Worm (Caenorhabditis elegans) whole organism, L2 larva: ENCODE measurements around the gene pie-1.

Experiments
- R02D3.7 ChIP-seq: fragments of 150-350 bp; optimal IDR thresholded peaks from 2 replicates; lab custom pipeline; 2014; ENCODE audit warnings: missing biosample characterization, missing genetic modification characterization
- aly-2 ChIP-seq: fragments of 150-350 bp; optimal IDR thresholded peaks from 2 replicates; lab custom pipeline; 2014; ENCODE audit warnings: missing biosample characterization, missing genetic modification characterization
- ceh-16 ChIP-seq: fragments of 150-350 bp; optimal IDR thresholded peaks from 2 replicates; lab custom pipeline; 2014; ENCODE audit warnings: missing biosample characterization, missing genetic modification characterization
- lsy-2 ChIP-seq, 2 experiments: fragments of 150-350 bp in 1 of 2; sonication (generic microtip) in 1 of 2; optimal IDR thresholded peaks; 2 replicates each; lab custom pipeline; 2014 to 2017; ENCODE audit warnings: missing biosample characterization in 2 of 2, missing genetic modification characterization in 2 of 2
- mab-5 ChIP-seq: fragments of 150-350 bp; optimal IDR thresholded peaks from 2 replicates; lab custom pipeline; 2014; ENCODE audit warnings: missing biosample characterization, missing genetic modification characterization
- mbf-1 ChIP-seq: sonication (generic microtip); optimal IDR thresholded peaks from 2 replicates; lab custom pipeline; 2017; ENCODE audit warnings: missing biosample characterization, missing genetic modification characterization
- nhr-6 ChIP-seq: fragments of 150-350 bp; optimal IDR thresholded peaks from 2 replicates; lab custom pipeline; 2014; ENCODE audit warnings: missing biosample characterization, missing genetic modification characterization
- snpc-4 ChIP-seq: fragments of 150-350 bp; optimal IDR thresholded peaks from 2 replicates; lab custom pipeline; 2014; ENCODE audit warnings: missing biosample characterization, missing genetic modification characterization
- unc-39 ChIP-seq: fragments of 150-350 bp; optimal IDR thresholded peaks from 2 replicates; lab custom pipeline; 2014; ENCODE audit warnings: missing biosample characterization, missing genetic modification characterization
- unc-62 ChIP-seq: fragments of 150-350 bp; optimal IDR thresholded peaks from 2 replicates; lab custom pipeline; 2014; ENCODE audit warnings: missing biosample characterization, missing genetic modification reagents, missing genetic modification characterization
- zag-1 ChIP-seq: fragments of 150-350 bp; optimal IDR thresholded peaks from 2 replicates; lab custom pipeline; 2014; ENCODE audit warnings: missing biosample characterization, missing genetic modification characterization
- ztf-4 ChIP-seq: fragments of 150-350 bp; optimal IDR thresholded peaks from 2 replicates; lab custom pipeline; 2014; ENCODE audit warnings: missing biosample characterization, missing genetic modification characterization

ce11 chrIII:12395085-12395484 lies 31.6 kb upstream of the pie-1 start, which contains the start of gene Y49E10.10:
- TF ChIP-seq unc-62 (GFP tag; lab: Kevin White, UChicago) (no peak), zag-1 (tag; lab: Kevin White, UChicago) (no peak), aly-2 (tag; lab: Kevin White, UChicago) (no peak), ztf-4 (tag; lab: Kevin White, UChicago) (no peak), snpc-4 (tag; lab: Kevin White, UChicago) (no peak), R02D3.7 (tag; lab: Kevin White, UChicago) (no peak), unc-39 (tag; lab: Kevin White, UChicago) (no peak), mbf-1 (tag; lab: Kevin White, UChicago) (no peak), mab-5 (tag; lab: Kevin White, UChicago) (no peak), nhr-6 (tag; lab: Kevin White, UChicago) (no peak), ceh-16 (tag; lab: Kevin White, UChicago) (no peak), lsy-2 (tag; optimal IDR thresholded peaks at IDR 0.05; lab: Kevin White, UChicago) (no peak)
